Worm (Caenorhabditis elegans) whole organism, young adult: Measurements from ENCODE around the gene srsx-31.

ENCODE experiments used
- F55B11.4 ChIP-seq: sonication (generic microtip); optimal IDR thresholded peaks from 2 replicates; lab custom pipeline; 2016; ENCODE audit warnings: missing compliant biosample characterization, missing genetic modification characterization, borderline replicate concordance; ENCODE audit not compliant: insufficient read depth
- K12H6.12 ChIP-seq: fragments of 200-800 bp; sonication (Bioruptor generic); optimal IDR thresholded peaks from 2 replicates; lab custom pipeline; 2018; ENCODE audit warnings: mild to moderate bottlenecking, missing genetic modification characterization, missing compliant biosample characterization
- T26A5.8 ChIP-seq: sonication (generic microtip); optimal IDR thresholded peaks from 2 replicates; lab custom pipeline; 2016; ENCODE audit warnings: missing genetic modification characterization, missing compliant biosample characterization
- ama-1 ChIP-seq, 3 experiments: fragments of 150-350 bp in 1 of 3; sonication (generic microtip) in 2 of 3; optimal IDR thresholded peaks; 2 replicates each; lab custom pipeline; 2014 to 2018; ENCODE audit warnings: missing biosample characterization in 2 of 3, missing genetic modification characterization in 2 of 3, missing genetic modification reagents in 2 of 3
- lir-1 ChIP-seq: fragments of 200-800 bp; sonication (Bioruptor generic); conservative IDR thresholded peaks from 2 replicates; pipeline ENCODE4 v1.3.6; 2022; ENCODE audit warnings: missing genetic modification reagents, missing genetic modification characterization, missing compliant biosample characterization
- snpc-4 ChIP-seq, 5 experiments: fragments of 150-350 bp in 1 of 5; sonication (generic microtip) in 4 of 5; optimal IDR thresholded peaks; 2 replicates each; lab custom pipeline; 2014 to 2018; ENCODE audit warnings: missing genetic modification characterization in 5 of 5, missing biosample characterization in 3 of 5, antibody characterized with exemption in 2 of 5, mild to moderate bottlenecking in 2 of 5, missing compliant biosample characterization in 2 of 5, missing genotype in 2 of 5, moderate library complexity in 2 of 5, missing genetic modification reagents in 1 of 5

- TF ChIP-seq T26A5.8 (tag; lab: Kevin White, UChicago) (no peak), snpc-4 (GFP tag; optimal IDR thresholded peaks at IDR 0.05; lab: Kevin White, UChicago) (peak; percentile 3), snpc-4 (tag; optimal IDR thresholded peaks at IDR 0.05; lab: Kevin White, UChicago) (peak in 2 of 4 experiments; percentile 68 to 86), F55B11.4 (no peak), K12H6.12 (no peak), lir-1 (GFP tag; lab: Robert Waterston, UW) (no peak), ama-1 (optimal IDR thresholded peaks at IDR 0.05; lab: Kevin White, UChicago) (no peak), ama-1 (GFP tag; optimal IDR thresholded peaks at IDR 0.05; lab: Kevin White, UChicago) (no peak)
These were observed 37.8 kb upstream of the srsx-31 start for ce11 chrV:11292682-11293081.
